Fruit fly (Drosophila melanogaster): Measurements from ENCODE around the gene mRpL2.

Gene mRpL2

dm6 chr3L:11096195-11096908, 24.3 kb upstream of the mRpL2 start, which contains the start of the genes CG46439, Iyd and CG33947 (continued):
- TF ChIP-seq sna (GFP tag; IDR thresholded peaks at IDR 0.05; ENCODE audit: partially characterized antibody) (peak; percentile 54), CG10366 (GFP tag; IDR thresholded peaks at IDR 0.05) (no peak), pros (GFP tag; optimal IDR thresholded peaks at IDR 0.05) (peak; percentile 37), CG5953 (GFP tag; IDR thresholded peaks at IDR 0.05) (no peak), Abd-B (GFP tag; optimal IDR thresholded peaks at IDR 0.05) (no peak), Dp (GFP tag; optimal IDR thresholded peaks at IDR 0.05) (peak; percentile 67), sima (GFP tag; optimal IDR thresholded peaks at IDR 0.05) (no peak), Dad (GFP tag; optimal IDR thresholded peaks at IDR 0.05) (no peak), cad (GFP tag; optimal IDR thresholded peaks at IDR 0.05) (no peak), CG2120 (GFP tag; optimal IDR thresholded peaks at IDR 0.05) (peak; percentile 26), CG15269 (tag; optimal IDR thresholded peaks at IDR 0.05) (peak; percentile 32), abd-A (tag; optimal IDR thresholded peaks at IDR 0.05) (peak; percentile 38), E2f1 (GFP tag; IDR thresholded peaks at IDR 0.05) (peak; percentile 55; the same call in 1 of the 2 replicates), chn (GFP tag; optimal IDR thresholded peaks at IDR 0.05) (peak; percentile 4), CG9437 (GFP tag; optimal IDR thresholded peaks at IDR 0.05) (no peak), ash1 (GFP tag; optimal IDR thresholded peaks at IDR 0.05) (no peak), CoRest (tag; optimal IDR thresholded peaks at IDR 0.05) (no peak), CG15514 (GFP tag; optimal IDR thresholded peaks at IDR 0.05) (peak; percentile 71), Hsf (GFP tag; optimal IDR thresholded peaks at IDR 0.05) (no peak), zf30C (GFP tag; optimal IDR thresholded peaks at IDR 0.05) (no peak), CG11247 (GFP tag; IDR thresholded peaks at IDR 0.05) (no peak), lbe (GFP tag; optimal IDR thresholded peaks at IDR 0.05) (peak; percentile 73)

DNA sequence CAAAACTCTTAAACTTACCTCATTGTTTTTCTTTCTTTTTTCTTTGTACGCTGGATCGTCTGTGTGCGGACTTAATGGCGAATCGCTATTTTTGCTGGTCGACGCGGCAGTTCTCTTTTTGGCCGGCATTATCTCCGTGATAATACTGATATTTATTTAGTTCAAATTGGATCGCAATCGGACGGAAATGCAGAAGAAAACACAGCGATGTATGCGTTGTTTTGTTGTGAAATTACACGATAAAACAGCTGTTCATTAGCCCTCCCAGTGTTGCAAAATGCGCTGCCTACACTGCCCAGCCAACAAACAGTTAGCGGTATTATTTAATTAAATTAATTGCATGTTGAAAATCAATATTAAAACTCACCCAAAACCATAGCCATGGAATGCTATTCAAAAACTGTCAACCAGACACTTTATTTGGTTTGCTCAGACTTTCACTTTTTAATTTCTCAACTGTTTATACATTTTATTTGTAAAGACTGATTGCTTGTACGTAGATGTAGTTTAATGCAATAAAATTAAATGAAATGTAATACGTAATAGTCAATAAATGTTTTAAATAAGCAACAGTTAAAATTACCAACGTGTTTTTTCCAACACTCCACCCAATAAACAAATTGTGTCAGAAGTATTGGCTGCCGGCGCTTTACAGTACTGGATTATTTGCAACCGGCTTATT, 22.5 kb upstream of the mRpL2 start, which contains the start of the genes Irbp18 and APP-BP1:
Gene Irbp18 (minus strand): TSS at position 205 of the 682 bp plus-strand sequence.
Gene APP-BP1 (plus strand): TSS at position 431 of the 682 bp plus-strand sequence.
- TF ChIP-seq gce (GFP tag; IDR thresholded peaks at IDR 0.05), result peak; percentile 71; the same call in 2 of the 3 replicates
- peak; percentile 87 for TF ChIP-seq CG8290 (GFP tag; optimal IDR thresholded peaks at IDR 0.05)
- TF ChIP-seq CG8290 (tag; optimal IDR thresholded peaks at IDR 0.05), result peak; percentile 81 to 92
- no peak for TF ChIP-seq usp (GFP tag; optimal IDR thresholded peaks at IDR 0.05)
- TF ChIP-seq Tbp (GFP tag; optimal IDR thresholded peaks at IDR 0.05), result no peak
- TF ChIP-seq pho (GFP tag; optimal IDR thresholded peaks at IDR 0.05), result peak; percentile 96
- peak; percentile 92 for TF ChIP-seq fu2 (GFP tag; optimal IDR thresholded peaks at IDR 0.05)
- peak; percentile 95 for TF ChIP-seq ind (GFP tag; optimal IDR thresholded peaks at IDR 0.05)
- TF ChIP-seq CG30403 (GFP tag; optimal IDR thresholded peaks at IDR 0.05), result peak; percentile 98
- no peak; the same call in 1 of the 2 replicates for TF ChIP-seq ro (GFP tag; IDR thresholded peaks at IDR 0.05)
- peak; percentile 90 for TF ChIP-seq CG13296 (GFP tag; optimal IDR thresholded peaks at IDR 0.05)
- no peak; the same call in 1 of the 2 replicates for TF ChIP-seq GATAe (GFP tag; conservative IDR thresholded peaks at IDR 0.05)
- peak; percentile 98 for TF ChIP-seq CG10267 (tag; optimal IDR thresholded peaks at IDR 0.05)
- TF ChIP-seq CG9817 (tag; optimal IDR thresholded peaks at IDR 0.05), result peak; percentile 84
- TF ChIP-seq Lhr (GFP tag; optimal IDR thresholded peaks at IDR 0.05), result peak; percentile 84
- peak; percentile 84 to 95 for TF ChIP-seq chif (GFP tag; optimal IDR thresholded peaks at IDR 0.05)
- peak; percentile 67 for TF ChIP-seq ac (GFP tag; optimal IDR thresholded peaks at IDR 0.05)
- TF ChIP-seq Rx (GFP tag; IDR thresholded peaks at IDR 0.05), result peak; percentile 83
- peak; percentile 74 for TF ChIP-seq CG14050 (GFP tag; IDR thresholded peaks at IDR 0.05)
- TF ChIP-seq Fer2 (tag; optimal IDR thresholded peaks at IDR 0.05), result peak; percentile 80
- TF ChIP-seq otp (GFP tag; IDR thresholded peaks at IDR 0.05), result peak; percentile 80; the same call in 2 of the 3 replicates
- no peak for TF ChIP-seq ham (GFP tag; IDR thresholded peaks at IDR 0.05)
- peak; percentile 83 for TF ChIP-seq peb (GFP tag; IDR thresholded peaks at IDR 0.05)
- peak; percentile 76 for TF ChIP-seq CG15601 (tag; optimal IDR thresholded peaks at IDR 0.05)
- TF ChIP-seq CG4424 (GFP tag; optimal IDR thresholded peaks at IDR 0.05), result peak; percentile 96
- no peak for TF ChIP-seq abd-A (tag; optimal IDR thresholded peaks at IDR 0.05)
- TF ChIP-seq CG12942 (GFP tag; optimal IDR thresholded peaks at IDR 0.05), result peak; percentile 90
- TF ChIP-seq CG12155 (GFP tag; optimal IDR thresholded peaks at IDR 0.05), result peak; percentile 92

Data from whole organism, embryonic.